Fruit fly (Drosophila melanogaster): Measurements from ENCODE around the gene CG7102.

The CG7102 gene

DNA sequence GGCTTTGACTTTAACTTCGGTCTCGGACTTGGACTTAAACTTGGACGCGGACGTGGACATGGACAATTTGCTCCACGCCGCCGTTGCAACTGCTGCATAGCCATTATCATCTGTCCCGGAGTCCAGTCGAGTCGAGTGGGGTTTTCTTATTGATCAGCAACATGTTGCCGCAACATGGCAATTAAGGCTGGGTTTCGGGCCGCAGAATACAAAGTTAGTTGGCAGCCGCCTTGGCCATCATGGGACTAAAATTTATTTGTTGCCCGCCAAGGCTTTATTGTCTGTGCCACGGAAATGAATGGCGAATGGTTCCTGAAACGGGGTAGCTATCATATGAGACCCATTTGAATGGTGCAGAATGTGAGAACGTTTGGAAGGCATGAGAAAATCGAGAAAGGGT, 14.5 kb upstream of the CG7102 start:
- TF ChIP-seq CG11762 (GFP tag; optimal IDR thresholded peaks at IDR 0.05; ENCODE audit: insufficient read depth): no peak
- TF ChIP-seq dsx (GFP tag; optimal IDR thresholded peaks at IDR 0.05; ENCODE audit: poor library complexity, severe bottlenecking): peak; percentile 86
- TF ChIP-seq CG16779 (tag; optimal IDR thresholded peaks at IDR 0.05): no peak
- 0 out of 3 replicates have a peak, but pooled peaks have one; percentile 10 for TF ChIP-seq CG6163 (GFP tag; IDR thresholded peaks at IDR 0.05)

DNA sequence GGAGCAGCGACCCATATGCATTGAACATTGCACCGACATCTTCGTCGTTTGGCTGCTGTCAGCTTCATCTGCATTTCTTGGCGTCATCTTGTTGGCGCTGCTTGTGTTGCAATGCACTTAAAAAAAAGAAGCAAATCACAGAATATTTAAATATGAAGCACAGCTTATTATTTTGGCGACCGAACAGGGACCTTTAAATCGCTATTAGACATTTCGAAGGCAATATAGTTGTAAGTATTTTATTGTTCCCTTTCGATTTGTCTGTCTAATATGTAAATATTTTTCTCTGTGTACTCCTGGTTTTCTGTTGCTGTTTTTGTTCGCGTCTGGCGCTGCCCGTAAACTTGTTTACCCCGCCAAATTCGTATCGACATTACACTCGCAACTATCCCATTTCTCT, 12.6 kb upstream of the CG7102 start:
- TF ChIP-seq Sox14 (GFP tag; optimal IDR thresholded peaks at IDR 0.05) (peak; percentile 95), Eip78C (GFP tag) (peak; percentile 99), CG3032 (tag; optimal IDR thresholded peaks at IDR 0.05) (peak; percentile 97), vri (GFP tag; optimal IDR thresholded peaks at IDR 0.05) (peak; percentile 63), esn (GFP tag; optimal IDR thresholded peaks at IDR 0.05) (peak; percentile 91), CG31627 (GFP tag; optimal IDR thresholded peaks at IDR 0.05) (peak; percentile 84), CG3919 (GFP tag; optimal IDR thresholded peaks at IDR 0.05) (peak; percentile 97), CG15336 (GFP tag; IDR thresholded peaks at IDR 0.05) (peak; percentile 97), Hr38 (GFP tag; optimal IDR thresholded peaks at IDR 0.05) (peak; percentile 35), CG7368 (GFP tag; optimal IDR thresholded peaks at IDR 0.05) (peak; percentile 96), CG1621 (tag; optimal IDR thresholded peaks at IDR 0.05) (peak; percentile 96), Gug (GFP tag; IDR thresholded peaks at IDR 0.05) (peak; percentile 88), ss (GFP tag; optimal IDR thresholded peaks at IDR 0.05) (peak; percentile 95 to 96), Sox102F (GFP tag; optimal IDR thresholded peaks at IDR 0.05) (peak; percentile 86), CG32006 (GFP tag; optimal IDR thresholded peaks at IDR 0.05) (peak; percentile 98), CG11902 (GFP tag; optimal IDR thresholded peaks at IDR 0.05) (peak; percentile 90), lz (GFP tag; optimal IDR thresholded peaks at IDR 0.05) (peak; percentile 88), fkh (GFP tag; optimal IDR thresholded peaks at IDR 0.05) (no peak), eg (GFP tag; IDR thresholded peaks at IDR 0.05) (peak; percentile 97), cyc (GFP tag; optimal IDR thresholded peaks at IDR 0.05) (peak; percentile 89), Sox15 (GFP tag; optimal IDR thresholded peaks at IDR 0.05) (peak; percentile 84), Ets21C (GFP tag; optimal IDR thresholded peaks at IDR 0.05) (peak; percentile 74), Lpt (GFP tag; optimal IDR thresholded peaks at IDR 0.05) (peak; percentile 95), dac (GFP tag; optimal IDR thresholded peaks at IDR 0.05) (peak; percentile 96), CG10631 (GFP tag; optimal IDR thresholded peaks at IDR 0.05) (peak; percentile 95), OdsH (GFP tag; optimal IDR thresholded peaks at IDR 0.05) (peak; percentile 94), CG34406 (GFP tag; optimal IDR thresholded peaks at IDR 0.05) (peak; percentile 92), CG6276 (GFP tag; optimal IDR thresholded peaks at IDR 0.05) (peak; percentile 96), acj6 (GFP tag; optimal IDR thresholded peaks at IDR 0.05) (peak; percentile 93), Hr4 (GFP tag; optimal IDR thresholded peaks at IDR 0.05) (peak; percentile 99), pdm3 (GFP tag; optimal IDR thresholded peaks at IDR 0.05) (peak; percentile 95), CG11294 (GFP tag; IDR thresholded peaks at IDR 0.05) (peak; percentile 83), CG6854 (GFP tag; optimal IDR thresholded peaks at IDR 0.05) (peak; percentile 89), fd85E (GFP tag; optimal IDR thresholded peaks at IDR 0.05) (peak; percentile 86), CG6808 (GFP tag; optimal IDR thresholded peaks at IDR 0.05) (peak; percentile 97), Hr39 (GFP tag; optimal IDR thresholded peaks at IDR 0.05) (peak; percentile 83), CG9139 (GFP tag; optimal IDR thresholded peaks at IDR 0.05) (peak; percentile 91), fd59A (GFP tag; optimal IDR thresholded peaks at IDR 0.05) (peak; percentile 97), svp (GFP tag) (peak; percentile 97), CG10669 (GFP tag; optimal IDR thresholded peaks at IDR 0.05) (peak; percentile 96), Eip93F (GFP tag; optimal IDR thresholded peaks at IDR 0.05) (no peak), CG6792 (GFP tag; optimal IDR thresholded peaks at IDR 0.05) (peak; percentile 93), Eip75B (GFP tag; optimal IDR thresholded peaks at IDR 0.05) (peak; percentile 95), CG8632 (GFP tag; optimal IDR thresholded peaks at IDR 0.05) (peak; percentile 91), achi (GFP tag; optimal IDR thresholded peaks at IDR 0.05) (peak; percentile 96), topi (GFP tag; optimal IDR thresholded peaks at IDR 0.05) (peak; percentile 91), Met (GFP tag; optimal IDR thresholded peaks at IDR 0.05) (peak; percentile 88)

All from whole organism, prepupa.